Worm (Caenorhabditis elegans): ENCODE measurements around the gene pkc-1.

The pkc-1 gene

DNA sequence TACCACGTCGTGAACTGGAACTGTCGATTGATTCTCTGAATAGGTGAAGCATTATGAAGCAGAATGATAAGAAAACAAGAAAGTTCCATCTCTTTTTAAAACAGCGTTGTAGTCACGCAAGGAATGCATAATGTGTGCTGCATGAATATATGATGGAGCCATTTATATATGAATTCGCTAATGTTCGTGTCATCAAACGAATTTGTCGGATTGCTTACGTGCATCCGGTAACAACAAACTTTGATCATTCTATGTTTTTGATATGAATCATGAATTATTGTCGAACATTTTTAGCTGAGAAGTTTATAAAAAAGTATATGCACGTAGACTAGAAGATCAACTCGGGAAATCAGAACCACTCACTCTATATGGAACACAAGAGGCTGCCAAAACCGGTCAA lies 34.6 kb downstream of the pkc-1 start:
- TF ChIP-seq peb-1 (tag; optimal IDR thresholded peaks at IDR 0.05) (no peak), aly-2 (tag; optimal IDR thresholded peaks at IDR 0.05) (no peak), ZK546.5 (tag; optimal IDR thresholded peaks at IDR 0.05) (no peak), unc-62 (GFP tag; optimal IDR thresholded peaks at IDR 0.05) (no peak), snpc-4 (tag; optimal IDR thresholded peaks at IDR 0.05) (no peak), ztf-4 (tag; optimal IDR thresholded peaks at IDR 0.05) (no peak), lin-39 (tag; optimal IDR thresholded peaks at IDR 0.05) (no peak), gmeb-1 (tag; optimal IDR thresholded peaks at IDR 0.05) (no peak), ceh-16 (tag; optimal IDR thresholded peaks at IDR 0.05) (no peak), unc-55 (GFP tag; optimal IDR thresholded peaks at IDR 0.05) (no peak), fos-1 (tag; optimal IDR thresholded peaks at IDR 0.05) (no peak), alr-1 (tag; optimal IDR thresholded peaks at IDR 0.05) (no peak), ceh-82 (tag; optimal IDR thresholded peaks at IDR 0.05) (no peak), nhr-129 (tag; optimal IDR thresholded peaks at IDR 0.05) (no peak), elt-3 (tag; optimal IDR thresholded peaks at IDR 0.05) (no peak), sma-9 (GFP tag; optimal IDR thresholded peaks at IDR 0.05) (no peak), sma-9 (tag; optimal IDR thresholded peaks at IDR 0.05) (no peak)

DNA sequence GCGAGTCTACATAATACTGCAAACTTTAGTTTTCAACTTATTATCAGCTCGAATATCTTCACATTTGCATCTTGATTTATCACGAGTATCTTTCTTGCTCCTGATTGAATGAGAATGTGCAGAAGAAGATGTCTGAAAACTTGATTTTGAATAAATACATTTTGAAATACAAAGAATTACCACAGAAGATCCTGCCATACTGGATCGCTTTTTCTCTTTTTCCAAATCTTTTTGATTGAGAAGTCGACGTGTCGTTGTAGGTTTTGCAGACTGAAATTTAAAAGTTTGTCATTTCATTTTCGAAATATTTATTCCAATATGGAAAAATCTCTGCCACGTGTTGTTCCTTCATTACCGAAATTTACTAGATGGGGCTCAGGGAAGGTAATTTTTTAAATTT lies 36.1 kb downstream of the pkc-1 start, which contains the start of gene C52E4.12:
TSS of gene C52E4.12 (plus strand) at position 301 of the 400 bp plus-strand sequence.
- TF ChIP-seq mab-5 (tag; optimal IDR thresholded peaks at IDR 0.05) (no peak), ceh-82 (tag; optimal IDR thresholded peaks at IDR 0.05) (no peak), fos-1 (tag; optimal IDR thresholded peaks at IDR 0.05) (no peak), Y55F3AM.14 (GFP tag; optimal IDR thresholded peaks at IDR 0.05) (no peak), snpc-4 (tag; optimal IDR thresholded peaks at IDR 0.05) (no peak), sma-3 (GFP tag; optimal IDR thresholded peaks at IDR 0.05) (no peak), mbf-1 (tag; optimal IDR thresholded peaks at IDR 0.05) (no peak), lin-39 (tag; optimal IDR thresholded peaks at IDR 0.05) (no peak), R02D3.7 (tag; optimal IDR thresholded peaks at IDR 0.05) (no peak), nhr-129 (tag; optimal IDR thresholded peaks at IDR 0.05) (no peak), gmeb-1 (tag; optimal IDR thresholded peaks at IDR 0.05) (no peak), blmp-1 (tag; optimal IDR thresholded peaks at IDR 0.05; ENCODE audit: insufficient read depth) (no peak), zag-1 (tag; optimal IDR thresholded peaks at IDR 0.05) (no peak), ceh-16 (tag; optimal IDR thresholded peaks at IDR 0.05) (no peak)

DNA sequence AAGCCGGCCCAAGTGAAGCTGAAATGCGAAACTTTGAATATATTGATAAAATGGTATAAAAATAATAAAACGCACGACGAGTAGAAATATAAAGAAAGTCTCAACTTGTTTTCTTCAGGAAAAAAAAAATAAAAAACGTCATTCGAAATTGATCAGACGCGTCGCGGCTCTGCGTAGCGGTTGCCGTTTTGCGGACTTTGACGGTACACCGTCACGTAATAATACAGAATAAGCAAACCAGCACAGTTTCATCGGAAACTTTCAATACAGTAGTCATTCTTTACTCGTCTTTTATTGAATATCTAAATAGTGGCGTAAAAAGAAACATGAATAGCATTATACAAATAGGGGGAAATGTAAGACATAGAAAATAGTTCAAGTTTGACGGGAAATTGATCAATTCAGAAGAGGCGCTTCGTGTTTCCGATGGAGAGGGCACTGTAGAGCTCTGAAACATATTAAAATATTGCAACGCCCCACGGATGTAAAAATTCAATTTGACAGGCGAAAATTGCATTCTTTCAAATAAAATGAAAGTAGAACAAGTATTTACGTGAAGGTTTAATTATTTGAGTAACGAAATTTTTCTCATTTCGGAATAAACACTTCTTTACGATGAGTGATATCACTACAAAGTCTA lies 38.1 kb downstream of the pkc-1 start, which contains the start of the genes cyl-1 and C52E4.7:
TSS of gene cyl-1 (minus strand) at position 18 of the 640 bp plus-strand sequence.
TSS of gene C52E4.7 (plus strand) at position 590 of the 640 bp plus-strand sequence.
- TF ChIP-seq gmeb-1 (tag; optimal IDR thresholded peaks at IDR 0.05) (peak; percentile 38), ztf-4 (tag; optimal IDR thresholded peaks at IDR 0.05) (no peak), sma-9 (GFP tag; optimal IDR thresholded peaks at IDR 0.05) (peak; percentile 34), sma-9 (tag; optimal IDR thresholded peaks at IDR 0.05) (no peak), F13H6.1 (tag; optimal IDR thresholded peaks at IDR 0.05) (no peak), lin-11 (tag; optimal IDR thresholded peaks at IDR 0.05) (peak; percentile 1), elt-3 (tag; optimal IDR thresholded peaks at IDR 0.05) (no peak), snpc-4 (tag; optimal IDR thresholded peaks at IDR 0.05) (peak; percentile 75), unc-55 (GFP tag; optimal IDR thresholded peaks at IDR 0.05) (peak; percentile 65), lin-13 (GFP tag; optimal IDR thresholded peaks at IDR 0.05) (peak; percentile 45), ZK546.5 (tag; optimal IDR thresholded peaks at IDR 0.05) (no peak), nhr-11 (tag; optimal IDR thresholded peaks at IDR 0.05) (no peak), sem-4 (tag; optimal IDR thresholded peaks at IDR 0.05) (no peak), unc-39 (tag; optimal IDR thresholded peaks at IDR 0.05) (no peak), ama-1 (optimal IDR thresholded peaks at IDR 0.05) (peak; percentile 16), C34F6.9 (tag; optimal IDR thresholded peaks at IDR 0.05) (peak; percentile 88), nhr-23 (tag; optimal IDR thresholded peaks at IDR 0.05) (no peak), nhr-129 (tag; optimal IDR thresholded peaks at IDR 0.05) (peak; percentile 56), lsy-2 (tag; optimal IDR thresholded peaks at IDR 0.05) (peak in 1 of 2 experiments; percentile 73), egl-27 (tag; optimal IDR thresholded peaks at IDR 0.05) (no peak), crh-2 (tag; optimal IDR thresholded peaks at IDR 0.05) (peak; percentile 70), skn-1 (tag; optimal IDR thresholded peaks at IDR 0.05) (no peak), fos-1 (tag; optimal IDR thresholded peaks at IDR 0.05) (peak; percentile 39)

Data from whole organism, L2 larva.